Fruit fly (Drosophila melanogaster) whole organism, embryonic: ENCODE measurements around the gene Usp30.

Experiments
- Abd-B ChIP-seq: fragments of 200-800 bp; sonication (Bioruptor generic); optimal IDR thresholded peaks from 2 replicates; lab custom pipeline; 2018; ENCODE audit warnings: missing biosample characterization, mild to moderate bottlenecking, missing genetic modification characterization, moderate library complexity
- CG10565 ChIP-seq: fragments of 200-800 bp; sonication (Bioruptor generic); optimal IDR thresholded peaks from 3 replicates; lab custom pipeline; 2016; ENCODE audit warnings: missing biosample characterization, mild to moderate bottlenecking, missing genetic modification characterization
- CG18011 ChIP-seq: fragments of 200-800 bp; sonication (Bioruptor generic); optimal IDR thresholded peaks from 2 replicates; lab custom pipeline; 2017; ENCODE audit warnings: missing biosample characterization, missing genetic modification characterization, mild to moderate bottlenecking, moderate library complexity, missing genotype
- CG8290 ChIP-seq, 3 experiments: fragments of 200-800 bp; sonication (Bioruptor generic); optimal IDR thresholded peaks; 2 replicates each; lab custom pipeline; 2016 to 2019; ENCODE audit warnings: missing biosample characterization in 3 of 3, missing genetic modification characterization in 3 of 3, mild to moderate bottlenecking in 2 of 3, moderate library complexity in 1 of 3
- CkIIα-i1 ChIP-seq: fragments of 200-800 bp; sonication (Bioruptor generic); IDR thresholded peaks from 2 replicates; pipeline ENCODE4 v1.3.6; 2022; ENCODE audit warnings: missing biosample characterization, missing genetic modification characterization
- E2f2 ChIP-seq: fragments of 200-800 bp; sonication (Bioruptor generic); IDR thresholded peaks from 2 replicates; pipeline ENCODE4 v1.3.6; 2022; ENCODE audit warnings: missing biosample characterization, missing genetic modification characterization
- HHEX ChIP-seq: fragments of 200-800 bp; sonication (Bioruptor generic); optimal IDR thresholded peaks from 3 replicates; lab custom pipeline; 2017; ENCODE audit warnings: missing biosample characterization, mild to moderate bottlenecking, missing genetic modification characterization, missing genetic modification reagents
- Hand ChIP-seq: fragments of 200-800 bp; sonication (Bioruptor generic); optimal IDR thresholded peaks from 2 replicates; lab custom pipeline; 2017; ENCODE audit warnings: mild to moderate bottlenecking, missing biosample characterization, missing genetic modification reagents, missing genetic modification characterization
- pan ChIP-seq, 4 experiments: fragments of >200 bp in 3 of 4; fragments of 200-800 bp in 1 of 4; sonication (Bioruptor generic) in 1 of 4; optimal IDR thresholded peaks in 3 of 4; IDR thresholded peaks in 1 of 4; 2 replicates each; pipeline versions ENCODE4 v1.3.6 to Lab custom; 2017 to 2022; ENCODE audit warnings: missing biosample characterization in 2 of 4, missing genetic modification characterization in 2 of 4, mixed read lengths in 1 of 4
- sug ChIP-seq: fragments of 200-800 bp; optimal IDR thresholded peaks from 2 replicates; lab custom pipeline; 2019; ENCODE audit warnings: missing biosample characterization, mild to moderate bottlenecking, missing genetic modification characterization, moderate library complexity
- zen ChIP-seq: fragments of 200-800 bp; sonication (Bioruptor generic); optimal IDR thresholded peaks from 3 replicates; lab custom pipeline; 2018; ENCODE audit warnings: missing biosample characterization, mild to moderate bottlenecking, missing genetic modification characterization, moderate library complexity

- no peak for TF ChIP-seq sug (tag; lab: Kevin White, UChicago)
- TF ChIP-seq HHEX (GFP tag; lab: Kevin White, UChicago), result no peak
- TF ChIP-seq CG10565 (GFP tag; lab: Kevin White, UChicago), result no peak
- no peak for TF ChIP-seq CkIIα-i1
- TF ChIP-seq CG8290 (GFP tag; optimal IDR thresholded peaks at IDR 0.05; lab: Kevin White, UChicago), result no peak
- no peak for TF ChIP-seq CG8290 (tag; optimal IDR thresholded peaks at IDR 0.05; lab: Kevin White, UChicago)
- TF ChIP-seq Hand, result no peak
- TF ChIP-seq pan (optimal IDR thresholded peaks at IDR 0.05; lab: Kevin White, UChicago), result no peak
- no peak for TF ChIP-seq pan (GFP tag; optimal IDR thresholded peaks at IDR 0.05 in 1 of 2, IDR thresholded peaks at IDR 0.05 in 1 of 2)
- no peak for TF ChIP-seq zen (tag; lab: Kevin White, UChicago)
- 0 out of 2 replicates have a peak, but pooled peaks have one; percentile 14 for TF ChIP-seq E2f2 (GFP tag; lab: Robert Waterston, UW)
- no peak for TF ChIP-seq Abd-B (GFP tag; lab: Kevin White, UChicago)
- TF ChIP-seq CG18011 (GFP tag; lab: Kevin White, UChicago), result no peak
Observed at dm6 chrX:5924378-5924777, 44.8 kb upstream of the Usp30 start.
